Worm (Caenorhabditis elegans) whole organism, mixed stage, embryonic: ENCODE measurements around the gene C23F12.4.

ENCODE experiments used
- ceh-39 ChIP-seq: fragments of 150-350 bp; optimal IDR thresholded peaks from 2 replicates; lab custom pipeline; 2014; ENCODE audit warnings: missing biosample characterization, missing genetic modification characterization
- ham-2 ChIP-seq: fragments of 200-800 bp; sonication (Bioruptor generic); optimal IDR thresholded peaks from 2 replicates; lab custom pipeline; 2018; ENCODE audit warnings: mild to moderate bottlenecking, missing genetic modification characterization, missing compliant biosample characterization
- lin-13 ChIP-seq: fragments of 150-350 bp; optimal IDR thresholded peaks from 2 replicates; lab custom pipeline; 2014; ENCODE audit warnings: missing biosample characterization, missing genetic modification characterization
- lin-32 ChIP-seq: fragments of 200-800 bp; sonication (Bioruptor generic); optimal IDR thresholded peaks from 2 replicates; lab custom pipeline; 2018; ENCODE audit warnings: mild to moderate bottlenecking, missing genetic modification characterization, missing compliant biosample characterization
- nhr-28 ChIP-seq: fragments of 150-350 bp; optimal IDR thresholded peaks from 2 replicates; lab custom pipeline; 2014; ENCODE audit warnings: missing biosample characterization, missing genetic modification characterization
- pha-4 ChIP-seq: fragments of 150-350 bp; optimal IDR thresholded peaks from 2 replicates; lab custom pipeline; 2018; ENCODE audit warnings: missing biosample characterization, missing genetic modification reagents, missing genetic modification characterization
- unc-120 ChIP-seq: sonication (generic microtip); optimal IDR thresholded peaks from 2 replicates; lab custom pipeline; 2017; ENCODE audit warnings: missing genetic modification characterization, missing compliant biosample characterization; ENCODE audit not compliant: poor library complexity, severe bottlenecking

Gene C23F12.4

ce11 chrX:9431002-9431482 is 43.9 kb downstream of the C23F12.4 start, which contains the start of gene B0272.3:
TSS of gene B0272.3 (plus strand) at chrX:9431432.
- TF ChIP-seq ceh-39 (tag; lab: Kevin White, UChicago) (peak; percentile 66), ham-2 (GFP tag; lab: Kevin White, UChicago) (peak; percentile 13), pha-4 (tag; lab: Kevin White, UChicago) (peak; percentile 38), lin-13 (tag; lab: Kevin White, UChicago) (no peak), unc-120 (tag; lab: Kevin White, UChicago) (peak; percentile 27)

DNA sequence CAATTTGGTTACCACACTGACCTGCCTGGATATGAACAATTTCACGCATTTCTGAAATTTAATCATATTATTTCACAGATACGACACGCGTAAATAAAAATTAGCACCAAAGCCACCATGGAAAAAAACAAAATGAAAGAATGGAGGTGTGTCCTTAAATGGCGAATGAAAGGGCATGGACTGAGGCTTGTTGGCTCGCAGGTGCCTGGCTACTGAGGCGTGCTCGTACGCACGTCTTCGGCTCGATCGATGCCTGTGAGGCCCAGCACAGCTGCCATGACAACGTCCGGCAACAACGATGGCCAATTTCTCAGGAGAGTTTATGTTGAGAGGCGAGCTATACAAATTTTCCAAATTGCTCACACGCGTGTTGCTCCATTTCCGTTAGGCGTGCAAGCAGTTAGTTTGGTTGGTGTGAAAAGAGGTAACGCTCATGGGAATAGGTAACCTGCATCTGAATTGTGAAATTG is 49.7 kb downstream of the C23F12.4 start, which contains the start of gene tbb-4:
Gene tbb-4 (minus strand): TSS at position 51 of the 470 bp plus-strand sequence.
- TF ChIP-seq lin-32 (GFP tag; lab: Kevin White, UChicago) = peak; percentile 51
- no peak for TF ChIP-seq nhr-28 (tag; lab: Kevin White, UChicago)
